Worm (Caenorhabditis elegans) whole organism, L2 larva: ENCODE measurements around the gene srh-177.

Experiments
- C34F6.9 ChIP-seq: fragments of 150-350 bp; optimal IDR thresholded peaks from 2 replicates; lab custom pipeline; 2014; ENCODE audit warnings: missing biosample characterization, missing genetic modification characterization
- F13H6.1 ChIP-seq: sonication (generic microtip); optimal IDR thresholded peaks from 2 replicates; lab custom pipeline; 2016; ENCODE audit warnings: missing genetic modification characterization, missing compliant biosample characterization
- R02D3.7 ChIP-seq: fragments of 150-350 bp; optimal IDR thresholded peaks from 2 replicates; lab custom pipeline; 2014; ENCODE audit warnings: missing biosample characterization, missing genetic modification characterization
- aly-2 ChIP-seq: fragments of 150-350 bp; optimal IDR thresholded peaks from 2 replicates; lab custom pipeline; 2014; ENCODE audit warnings: missing biosample characterization, missing genetic modification characterization
- ama-1 ChIP-seq: fragments of 150-350 bp; optimal IDR thresholded peaks from 2 replicates; lab custom pipeline; 2018; ENCODE audit warnings: inconsistent platforms
- ceh-16 ChIP-seq: fragments of 150-350 bp; optimal IDR thresholded peaks from 2 replicates; lab custom pipeline; 2014; ENCODE audit warnings: missing biosample characterization, missing genetic modification characterization
- ceh-82 ChIP-seq: fragments of 150-350 bp; optimal IDR thresholded peaks from 2 replicates; lab custom pipeline; 2014; ENCODE audit warnings: missing biosample characterization, missing genetic modification characterization
- dmd-4 ChIP-seq: sonication (generic microtip); optimal IDR thresholded peaks from 2 replicates; lab custom pipeline; 2017; ENCODE audit warnings: missing biosample characterization, missing genetic modification characterization
- elt-3 ChIP-seq: sonication (generic microtip); optimal IDR thresholded peaks from 2 replicates; lab custom pipeline; 2017; ENCODE audit warnings: missing biosample characterization, missing genetic modification characterization
- fos-1 ChIP-seq: fragments of 150-350 bp; optimal IDR thresholded peaks from 2 replicates; lab custom pipeline; 2014; ENCODE audit warnings: missing biosample characterization, missing genetic modification characterization
- gmeb-1 ChIP-seq: fragments of 150-350 bp; optimal IDR thresholded peaks from 2 replicates; lab custom pipeline; 2014; ENCODE audit warnings: missing biosample characterization, missing genetic modification characterization
- lin-11 ChIP-seq: fragments of 150-350 bp; sonication (generic microtip); optimal IDR thresholded peaks from 2 replicates; lab custom pipeline; 2014; ENCODE audit warnings: missing biosample characterization, missing genetic modification characterization, inconsistent platforms, mixed read lengths
- lin-13 ChIP-seq: fragments of 150-350 bp; optimal IDR thresholded peaks from 2 replicates; lab custom pipeline; 2014; ENCODE audit warnings: missing biosample characterization, missing genetic modification reagents, missing genetic modification characterization
- lsy-2 ChIP-seq, 2 experiments: fragments of 150-350 bp in 1 of 2; sonication (generic microtip) in 1 of 2; optimal IDR thresholded peaks; 2 replicates each; lab custom pipeline; 2014 to 2017; ENCODE audit warnings: missing biosample characterization in 2 of 2, missing genetic modification characterization in 2 of 2
- mab-5 ChIP-seq: fragments of 150-350 bp; optimal IDR thresholded peaks from 2 replicates; lab custom pipeline; 2014; ENCODE audit warnings: missing biosample characterization, missing genetic modification characterization
- mbf-1 ChIP-seq: sonication (generic microtip); optimal IDR thresholded peaks from 2 replicates; lab custom pipeline; 2017; ENCODE audit warnings: missing biosample characterization, missing genetic modification characterization
- mdl-1 ChIP-seq, 2 experiments: fragments of 150-350 bp in 1 of 2; sonication (generic microtip) in 1 of 2; optimal IDR thresholded peaks; 2 replicates each; lab custom pipeline; 2017; ENCODE audit warnings: missing biosample characterization in 2 of 2, missing genetic modification characterization in 2 of 2
- nhr-10 ChIP-seq: sonication (generic microtip); optimal IDR thresholded peaks from 2 replicates; lab custom pipeline; 2017; ENCODE audit warnings: missing biosample characterization, missing genetic modification characterization
- nhr-11 ChIP-seq: fragments of 150-350 bp; optimal IDR thresholded peaks from 2 replicates; lab custom pipeline; 2014; ENCODE audit warnings: missing biosample characterization, missing genetic modification characterization
- nhr-12 ChIP-seq: fragments of 150-350 bp; optimal IDR thresholded peaks from 2 replicates; lab custom pipeline; 2014; ENCODE audit warnings: missing biosample characterization, missing genetic modification characterization
- nhr-129 ChIP-seq: fragments of 150-350 bp; optimal IDR thresholded peaks from 2 replicates; lab custom pipeline; 2014; ENCODE audit warnings: missing biosample characterization, missing genetic modification characterization
- nhr-21 ChIP-seq: fragments of 150-350 bp; optimal IDR thresholded peaks from 2 replicates; lab custom pipeline; 2014; ENCODE audit warnings: missing biosample characterization, missing genetic modification characterization
- nhr-23 ChIP-seq: fragments of 150-350 bp; optimal IDR thresholded peaks from 2 replicates; lab custom pipeline; 2014; ENCODE audit warnings: missing biosample characterization, missing genetic modification reagents, missing genetic modification characterization
- nhr-25 ChIP-seq: fragments of 150-350 bp; sonication (generic microtip); optimal IDR thresholded peaks from 3 replicates; lab custom pipeline; 2014; ENCODE audit warnings: missing biosample characterization, missing genetic modification characterization
- nhr-6 ChIP-seq: fragments of 150-350 bp; optimal IDR thresholded peaks from 2 replicates; lab custom pipeline; 2014; ENCODE audit warnings: missing biosample characterization, missing genetic modification characterization
- nhr-77 ChIP-seq: fragments of 150-350 bp; optimal IDR thresholded peaks from 2 replicates; lab custom pipeline; 2014; ENCODE audit warnings: missing biosample characterization, missing genetic modification characterization
- peb-1 ChIP-seq: fragments of 150-350 bp; optimal IDR thresholded peaks from 2 replicates; lab custom pipeline; 2014; ENCODE audit warnings: missing biosample characterization, missing genetic modification characterization
- sem-4 ChIP-seq: fragments of 150-350 bp; optimal IDR thresholded peaks from 2 replicates; lab custom pipeline; 2014; ENCODE audit warnings: missing biosample characterization, missing genetic modification reagents, missing genetic modification characterization
- sma-3 ChIP-seq: sonication (generic microtip); optimal IDR thresholded peaks from 2 replicates; lab custom pipeline; 2016; ENCODE audit warnings: missing genetic modification reagents, missing genetic modification characterization, missing compliant biosample characterization
- sma-9 ChIP-seq, 2 experiments: fragments of 150-350 bp in 1 of 2; sonication (generic microtip) in 1 of 2; optimal IDR thresholded peaks; 2 replicates each; lab custom pipeline; 2014 to 2016; ENCODE audit warnings: missing genetic modification characterization in 2 of 2, mild to moderate bottlenecking in 1 of 2, missing biosample characterization in 1 of 2, missing compliant biosample characterization in 1 of 2, missing genetic modification reagents in 1 of 2, moderate library complexity in 1 of 2
- snpc-4 ChIP-seq: fragments of 150-350 bp; optimal IDR thresholded peaks from 2 replicates; lab custom pipeline; 2014; ENCODE audit warnings: missing biosample characterization, missing genetic modification characterization
- unc-55 ChIP-seq: fragments of 150-350 bp; sonication (generic microtip); optimal IDR thresholded peaks from 3 replicates; lab custom pipeline; 2014; ENCODE audit warnings: missing biosample characterization, missing genetic modification reagents, missing genetic modification characterization
- unc-62 ChIP-seq: fragments of 150-350 bp; optimal IDR thresholded peaks from 2 replicates; lab custom pipeline; 2014; ENCODE audit warnings: missing biosample characterization, missing genetic modification reagents, missing genetic modification characterization
- zag-1 ChIP-seq: fragments of 150-350 bp; optimal IDR thresholded peaks from 2 replicates; lab custom pipeline; 2014; ENCODE audit warnings: missing biosample characterization, missing genetic modification characterization
- ztf-1 ChIP-seq: fragments of 200-800 bp; sonication (Bioruptor generic); conservative IDR thresholded peaks from 2 replicates; pipeline ENCODE4 v1.3.6; 2022; ENCODE audit warnings: missing genetic modification characterization, missing compliant biosample characterization
- ztf-11 ChIP-seq: sonication (generic microtip); optimal IDR thresholded peaks from 2 replicates; lab custom pipeline; 2017; ENCODE audit warnings: missing biosample characterization, missing genetic modification characterization
- ztf-4 ChIP-seq: fragments of 150-350 bp; optimal IDR thresholded peaks from 2 replicates; lab custom pipeline; 2014; ENCODE audit warnings: missing biosample characterization, missing genetic modification characterization

The srh-177 gene

DNA sequence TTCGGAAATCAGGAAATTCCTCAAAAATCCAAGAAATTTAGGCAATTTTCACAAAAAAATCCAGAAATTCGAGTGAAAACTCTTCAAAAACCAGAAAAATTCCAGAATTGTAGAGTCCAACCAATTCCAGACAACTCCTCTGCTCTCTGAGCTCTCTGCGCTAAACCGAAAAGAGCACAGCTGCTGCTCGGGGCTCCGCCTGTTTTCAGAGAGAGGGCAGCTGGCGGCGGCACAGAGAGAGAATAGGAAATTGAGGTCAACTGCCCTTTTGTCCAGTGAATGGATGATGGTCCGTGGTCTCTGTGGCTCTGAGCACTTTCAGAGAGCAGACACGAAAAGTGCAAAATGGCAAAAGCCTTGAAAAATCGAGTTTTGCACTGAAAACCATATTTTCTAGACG, 40.0 kb upstream of the srh-177 start:
- TF ChIP-seq nhr-12 (tag; lab: Kevin White, UChicago): no peak
- no peak for TF ChIP-seq dmd-4 (tag; lab: Kevin White, UChicago)

DNA sequence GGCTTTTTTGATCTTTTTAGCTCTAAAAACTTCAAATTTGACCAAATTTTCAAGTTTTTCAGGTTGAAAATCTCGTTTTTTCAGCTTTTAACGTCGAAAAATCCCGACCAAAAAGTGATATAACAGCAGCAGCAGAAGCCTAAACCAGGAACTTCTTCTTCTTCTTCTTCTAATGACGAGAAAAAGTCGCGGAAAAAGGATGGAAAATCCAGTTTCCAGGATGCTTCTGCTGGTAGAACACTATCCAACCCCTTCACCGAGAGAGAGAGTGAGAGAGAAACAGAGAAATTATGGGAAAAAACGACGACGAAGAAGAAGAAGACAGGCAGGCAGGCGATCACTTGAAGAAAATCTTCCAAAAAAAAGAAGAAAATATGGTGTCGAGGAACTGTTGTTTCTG, 37.8 kb upstream of the srh-177 start:
- TF ChIP-seq ztf-4 (no peak), mbf-1 (tag; lab: Kevin White, UChicago) (no peak), nhr-21 (tag; lab: Kevin White, UChicago) (no peak), zag-1 (tag; lab: Kevin White, UChicago) (no peak)
- TF ChIP-seq, all 48 proteins: peak for 0

DNA sequence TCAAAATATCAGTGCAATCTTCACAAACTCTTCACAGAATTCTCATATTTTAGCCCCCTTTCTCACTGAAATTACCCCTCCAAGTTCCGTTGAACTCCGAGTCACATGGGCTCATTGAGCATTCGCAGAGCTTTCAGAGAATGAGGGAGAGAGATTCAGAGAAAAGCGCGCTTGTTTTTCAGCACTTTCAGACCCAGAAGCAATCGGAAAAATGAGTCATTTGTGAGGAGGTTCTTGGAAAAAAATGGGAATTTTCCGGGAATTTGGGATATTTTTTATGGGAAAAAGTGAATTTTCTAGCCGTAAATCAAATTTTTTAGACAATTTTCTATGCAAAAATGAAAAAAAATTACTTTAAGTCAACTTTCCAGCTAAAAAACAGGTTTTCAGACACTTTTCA, 33.8 kb upstream of the srh-177 start:
- TF ChIP-seq lsy-2 (tag; optimal IDR thresholded peaks at IDR 0.05; lab: Kevin White, UChicago): peak in 1 of 2 experiments; percentile 39
- no peak for TF ChIP-seq unc-62 (GFP tag; lab: Kevin White, UChicago)
- TF ChIP-seq lin-13 (GFP tag; lab: Kevin White, UChicago): no peak
- peak; percentile 30 for TF ChIP-seq nhr-21 (tag; lab: Kevin White, UChicago)
- no peak for TF ChIP-seq nhr-25 (tag; lab: Kevin White, UChicago)
- TF ChIP-seq ceh-82: no peak
- TF ChIP-seq C34F6.9: peak; percentile 7
- no peak for TF ChIP-seq sma-9 (GFP tag; optimal IDR thresholded peaks at IDR 0.05; lab: Kevin White, UChicago)
- no peak for TF ChIP-seq sma-9 (tag; optimal IDR thresholded peaks at IDR 0.05; lab: Kevin White, UChicago)

DNA sequence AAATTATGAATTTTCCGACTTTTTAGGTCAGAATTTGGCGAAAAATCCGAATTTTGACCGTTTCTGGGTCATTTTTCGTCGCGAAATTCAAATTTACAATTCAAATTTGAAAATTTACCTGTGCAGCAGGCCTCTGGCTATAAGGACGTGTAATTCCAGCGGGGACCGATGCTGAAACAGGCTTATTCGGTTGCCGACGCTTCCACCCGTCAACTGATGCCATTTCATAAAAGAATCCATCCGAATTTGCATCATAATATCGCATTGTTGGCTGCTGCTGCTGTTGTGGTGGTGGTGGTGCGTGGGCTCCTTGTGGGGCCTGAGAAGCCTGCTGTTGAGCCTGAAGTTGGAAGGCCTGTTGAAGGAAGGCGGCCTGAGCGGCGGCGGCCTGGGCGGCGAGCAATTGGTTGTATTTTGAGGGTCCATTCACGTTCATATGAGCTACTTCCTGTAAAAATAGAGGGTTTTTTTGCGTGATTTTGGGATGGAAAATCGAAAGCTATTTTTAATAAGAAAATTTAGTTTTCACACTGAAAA, 30.5 kb upstream of the srh-177 start:
- no peak for TF ChIP-seq ceh-82

DNA sequence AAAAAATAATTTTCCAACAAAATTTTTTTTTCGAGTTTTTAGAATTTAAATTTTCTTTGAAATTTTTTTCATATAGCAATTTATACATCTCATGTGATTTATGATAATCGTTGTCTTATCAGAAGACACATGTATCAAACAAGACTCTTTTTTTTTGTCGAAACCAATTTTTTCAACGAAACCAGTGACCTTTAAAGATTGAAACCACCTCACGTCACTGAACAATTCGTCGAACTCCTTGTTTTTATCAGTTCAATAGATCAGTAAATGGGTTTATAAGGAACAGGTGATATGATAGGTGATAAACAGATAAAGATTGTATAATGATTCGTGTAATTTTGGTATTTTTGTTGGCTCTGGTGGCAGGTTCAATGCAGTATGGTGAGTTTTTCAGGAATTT, 24.7 kb upstream of the srh-177 start, which contains the start of gene cnc-7:
Gene cnc-7 (plus strand): TSS at position 301 of the 400 bp plus-strand sequence.
- TF ChIP-seq sma-3 (GFP tag; lab: Kevin White, UChicago): peak; percentile 34
- TF ChIP-seq gmeb-1 (tag; lab: Kevin White, UChicago): no peak

DNA sequence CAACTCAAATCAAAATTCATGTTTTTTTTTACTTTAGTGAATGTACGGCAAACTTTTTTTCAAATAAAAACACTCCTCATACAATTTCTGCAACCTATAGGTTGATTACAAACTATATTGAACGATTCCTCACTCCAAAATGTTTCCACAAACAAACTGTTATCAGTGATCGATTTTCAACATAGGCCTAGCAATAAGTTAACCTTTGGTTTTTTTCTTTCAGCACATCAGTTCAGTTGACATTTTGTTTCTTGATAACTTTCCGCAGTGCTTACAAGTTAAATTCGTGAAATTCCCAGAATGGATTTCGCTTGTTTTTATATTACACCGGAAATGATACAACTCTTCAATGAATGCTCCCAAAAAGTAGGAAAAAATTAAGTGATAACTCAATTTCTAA, 18.4 kb upstream of the srh-177 start, which contains the start of gene F53H2.1:
Gene F53H2.1 (plus strand): TSS at position 301 of the 400 bp plus-strand sequence.
- TF ChIP-seq nhr-6 (tag; lab: Kevin White, UChicago): no peak
- no peak for TF ChIP-seq ztf-11 (tag; lab: Kevin White, UChicago)
- TF ChIP-seq C34F6.9: no peak
- no peak for TF ChIP-seq nhr-129 (tag; lab: Kevin White, UChicago)
- no peak for TF ChIP-seq ceh-82
- TF ChIP-seq ceh-16 (tag; lab: Kevin White, UChicago): no peak
- TF ChIP-seq ztf-1 (GFP tag; lab: Robert Waterston, UW): no peak
- no peak for TF ChIP-seq nhr-11
- TF ChIP-seq peb-1 (tag; lab: Kevin White, UChicago): no peak
- TF ChIP-seq ama-1 (lab: Kevin White, UChicago): no peak
- no peak for TF ChIP-seq mdl-1 (tag; optimal IDR thresholded peaks at IDR 0.05; lab: Kevin White, UChicago)
- no peak for TF ChIP-seq R02D3.7
- TF ChIP-seq, all 48 proteins: peak for 0

DNA sequence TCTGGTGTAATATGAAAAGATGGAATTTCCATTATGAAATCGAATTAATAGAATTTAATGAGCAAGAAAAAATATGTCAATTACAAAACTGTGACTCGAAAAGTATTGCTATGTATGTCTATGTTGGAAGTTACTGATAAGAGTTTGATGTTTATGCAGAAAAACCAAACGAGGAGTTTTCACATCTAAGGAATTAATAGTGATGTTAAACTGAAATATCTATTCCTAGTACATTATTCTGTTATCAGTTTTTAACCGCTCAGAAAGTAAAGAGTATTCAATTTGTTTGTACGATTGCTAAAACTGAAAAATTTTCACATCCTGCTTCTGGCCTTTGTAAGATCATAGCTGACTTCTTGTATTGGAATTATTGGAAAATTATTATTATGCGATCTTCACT, 17.9 kb upstream of the srh-177 start, which contains the start of gene K02E2.7:
Gene K02E2.7 (minus strand): TSS at position 101 of the 400 bp plus-strand sequence.
- TF ChIP-seq ceh-82 (no peak), sem-4 (tag; lab: Kevin White, UChicago) (no peak)

- TF ChIP-seq ztf-11 (tag; lab: Kevin White, UChicago) (no peak), ztf-4 (no peak), F13H6.1 (tag; lab: Kevin White, UChicago) (peak; percentile 68), nhr-129 (tag; lab: Kevin White, UChicago) (peak; percentile 65), lsy-2 (tag; optimal IDR thresholded peaks at IDR 0.05; lab: Kevin White, UChicago) (peak in 1 of 2 experiments; percentile 60), nhr-23 (tag; lab: Kevin White, UChicago) (no peak), nhr-12 (tag; lab: Kevin White, UChicago) (no peak), dmd-4 (tag; lab: Kevin White, UChicago) (no peak), nhr-77 (no peak), ztf-1 (GFP tag; lab: Robert Waterston, UW) (no peak), fos-1 (peak; percentile 12), C34F6.9 (peak; percentile 80), nhr-10 (tag; lab: Kevin White, UChicago) (no peak), gmeb-1 (tag; lab: Kevin White, UChicago) (peak; percentile 3), snpc-4 (no peak), sma-3 (GFP tag; lab: Kevin White, UChicago) (peak; percentile 39), nhr-6 (tag; lab: Kevin White, UChicago) (no peak), ceh-82 (no peak), lin-11 (no peak), unc-55 (peak; percentile 67), ama-1 (lab: Kevin White, UChicago) (no peak), aly-2 (no peak), mab-5 (tag; lab: Kevin White, UChicago) (no peak), elt-3 (tag; lab: Kevin White, UChicago) (no peak)
These were observed 14.1 kb upstream of the srh-177 start, which contains the start of gene K02E2.11 for ce11 chrV:20383065-20383609. Gene K02E2.11, plus strand, starts transcription at chrV:20383315.
